Worm (Caenorhabditis elegans) whole organism, L4 larva: ENCODE results near the gene F52E4.5.

Source experiments
- R02D3.7 ChIP-seq: fragments of 150-350 bp; sonication (generic microtip); optimal IDR thresholded peaks from 3 replicates; lab custom pipeline; 2014; ENCODE audit warnings: missing biosample characterization, missing genetic modification characterization
- T20F7.1 ChIP-seq: fragments of 200-800 bp; sonication (Bioruptor generic); optimal IDR thresholded peaks from 2 replicates; lab custom pipeline; 2018; ENCODE audit warnings: mild to moderate bottlenecking, missing genetic modification characterization, missing compliant biosample characterization
- Y105C5A.15 ChIP-seq: fragments of 200-800 bp; sonication (Bioruptor generic); IDR thresholded peaks from 2 replicates; pipeline ENCODE4 v1.3.6; 2022; ENCODE audit warnings: missing genetic modification characterization, missing compliant biosample characterization
- Y48G9A.11 ChIP-seq: fragments of 200-800 bp; sonication (Bioruptor generic); IDR thresholded peaks from 2 replicates; pipeline ENCODE4 v1.3.6; 2022; ENCODE audit warnings: missing genetic modification reagents, missing genetic modification characterization, missing compliant biosample characterization
- Y75B8A.6 ChIP-seq: fragments of 200-800 bp; sonication (Bioruptor generic); IDR thresholded peaks from 2 replicates; pipeline ENCODE4 v1.3.6; 2022; ENCODE audit warnings: missing genetic modification reagents, missing genetic modification characterization, missing compliant biosample characterization
- ZK546.5 ChIP-seq, 2 experiments: sonication (generic microtip); optimal IDR thresholded peaks; 2 replicates each; lab custom pipeline; 2017; ENCODE audit warnings: missing biosample characterization in 2 of 2, missing genetic modification characterization in 2 of 2
- aha-1 ChIP-seq: fragments of 150-350 bp; peaks from one replicate; lab custom pipeline; 2014; ENCODE audit warnings: missing biosample characterization, missing genetic modification characterization
- aly-2 ChIP-seq: sonication (generic microtip); optimal IDR thresholded peaks from 2 replicates; lab custom pipeline; 2018; ENCODE audit warnings: missing biosample characterization, missing genetic modification characterization
- ama-1 ChIP-seq: fragments of 150-350 bp; optimal IDR thresholded peaks from 2 replicates; lab custom pipeline; 2014; ENCODE audit warnings: inconsistent platforms, mixed read lengths
- ceh-32 ChIP-seq: sonication (generic microtip); optimal IDR thresholded peaks from 2 replicates; lab custom pipeline; 2016; ENCODE audit warnings: mild to moderate bottlenecking, missing genetic modification characterization, missing compliant biosample characterization; ENCODE audit not compliant: poor library complexity
- ces-1 ChIP-seq: fragments of 150-350 bp; sonication (generic microtip); optimal IDR thresholded peaks from 4 replicates; lab custom pipeline; 2014; ENCODE audit warnings: missing biosample characterization, missing genetic modification reagents, missing genetic modification characterization
- daf-12 ChIP-seq: fragments of 150-350 bp; optimal IDR thresholded peaks from 2 replicates; lab custom pipeline; 2014; ENCODE audit warnings: missing biosample characterization, missing genetic modification reagents, missing genetic modification characterization
- daf-19 ChIP-seq: fragments of 200-800 bp; sonication (Bioruptor generic); conservative IDR thresholded peaks from 2 replicates; pipeline ENCODE4 v1.3.6; 2022; ENCODE audit warnings: missing genetic modification characterization, missing compliant biosample characterization
- dmd-8 ChIP-seq: fragments of 200-800 bp; sonication (Bioruptor generic); IDR thresholded peaks from 2 replicates; pipeline ENCODE4 v1.3.6; 2022; ENCODE audit warnings: missing genetic modification characterization, missing compliant biosample characterization
- dve-1 ChIP-seq: sonication (generic microtip); optimal IDR thresholded peaks from 2 replicates; lab custom pipeline; 2017; ENCODE audit warnings: antibody characterized with exemption, mild to moderate bottlenecking, missing genetic modification characterization, missing compliant biosample characterization; ENCODE audit not compliant: insufficient read depth
- fkh-10 ChIP-seq: fragments of 150-350 bp; optimal IDR thresholded peaks from 2 replicates; lab custom pipeline; 2014; ENCODE audit warnings: missing biosample characterization, missing genetic modification reagents, missing genetic modification characterization
- fos-1 ChIP-seq: fragments of 150-350 bp; optimal IDR thresholded peaks from 2 replicates; lab custom pipeline; 2014; ENCODE audit warnings: missing biosample characterization, missing genetic modification characterization
- gei-8 ChIP-seq: fragments of 200-800 bp; sonication (Bioruptor generic); optimal IDR thresholded peaks from 2 replicates; lab custom pipeline; 2018; ENCODE audit warnings: mild to moderate bottlenecking, missing genetic modification characterization, missing compliant biosample characterization
- hlh-11 ChIP-seq: fragments of 200-800 bp; sonication (Bioruptor generic); optimal IDR thresholded peaks from 2 replicates; lab custom pipeline; 2018; ENCODE audit warnings: mild to moderate bottlenecking, missing genetic modification characterization, missing compliant biosample characterization
- hmg-1.1 ChIP-seq: fragments of 200-800 bp; sonication (Bioruptor generic); IDR thresholded peaks from 2 replicates; pipeline ENCODE4 v1.3.6; 2022; ENCODE audit warnings: missing genetic modification reagents, missing genetic modification characterization, missing compliant biosample characterization
- lim-7 ChIP-seq: fragments of 200-800 bp; sonication (Bioruptor generic); IDR thresholded peaks from 2 replicates; pipeline ENCODE4 v1.3.6; 2022; ENCODE audit warnings: missing genetic modification characterization, missing compliant biosample characterization
- lin-39 ChIP-seq: fragments of 150-350 bp; optimal IDR thresholded peaks from 2 replicates; lab custom pipeline; 2014; ENCODE audit warnings: missing biosample characterization, missing genetic modification reagents, missing genetic modification characterization
- lsy-2 ChIP-seq, 2 experiments: fragments of 150-350 bp in 1 of 2; sonication (generic microtip) in 1 of 2; optimal IDR thresholded peaks; 2 replicates each; lab custom pipeline; 2014 to 2017; ENCODE audit warnings: missing biosample characterization in 2 of 2, missing genetic modification characterization in 2 of 2
- madf-9 ChIP-seq: fragments of 200-800 bp; sonication (Bioruptor generic); conservative IDR thresholded peaks from 2 replicates; pipeline ENCODE4 v1.3.6; 2022; ENCODE audit warnings: missing genetic modification reagents, missing genetic modification characterization, missing compliant biosample characterization
- mdl-1 ChIP-seq, 2 experiments: fragments of 150-350 bp in 1 of 2; sonication (generic microtip) in 1 of 2; optimal IDR thresholded peaks; 2 replicates each; lab custom pipeline; 2014 to 2017; ENCODE audit warnings: missing biosample characterization in 2 of 2, missing genetic modification characterization in 2 of 2
- mep-1 ChIP-seq: fragments of 150-350 bp; sonication (generic microtip); optimal IDR thresholded peaks from 3 replicates; lab custom pipeline; 2014; ENCODE audit warnings: missing biosample characterization, missing genetic modification characterization
- mxl-2 ChIP-seq: fragments of 200-800 bp; sonication (Bioruptor generic); conservative IDR thresholded peaks from 2 replicates; pipeline ENCODE4 v1.3.6; 2022; ENCODE audit warnings: missing genetic modification reagents, missing genetic modification characterization, missing compliant biosample characterization
- mxl-3 ChIP-seq: fragments of 200-800 bp; sonication (Bioruptor generic); optimal IDR thresholded peaks from 2 replicates; lab custom pipeline; 2018; ENCODE audit warnings: mild to moderate bottlenecking, missing genetic modification characterization, missing compliant biosample characterization
- nhr-102 ChIP-seq: sonication (generic microtip); optimal IDR thresholded peaks from 2 replicates; lab custom pipeline; 2016; ENCODE audit warnings: mild to moderate bottlenecking, missing genetic modification characterization, moderate library complexity, missing compliant biosample characterization
- nhr-11 ChIP-seq: fragments of 150-350 bp; optimal IDR thresholded peaks from 2 replicates; lab custom pipeline; 2014; ENCODE audit warnings: missing biosample characterization, missing genetic modification characterization
- nhr-111 ChIP-seq: fragments of 200-800 bp; sonication (Bioruptor generic); optimal IDR thresholded peaks from 2 replicates; lab custom pipeline; 2018; ENCODE audit warnings: mild to moderate bottlenecking, missing genetic modification characterization, missing compliant biosample characterization
- nhr-42 ChIP-seq: fragments of 200-800 bp; sonication (Bioruptor generic); IDR thresholded peaks from 2 replicates; pipeline ENCODE4 v1.3.6; 2022; ENCODE audit warnings: missing genetic modification characterization, missing compliant biosample characterization
- nhr-48 ChIP-seq: sonication (generic microtip); optimal IDR thresholded peaks from 2 replicates; lab custom pipeline; 2016; ENCODE audit warnings: mild to moderate bottlenecking, missing genetic modification characterization, missing compliant biosample characterization
- nhr-77 ChIP-seq: fragments of 150-350 bp; optimal IDR thresholded peaks from 2 replicates; lab custom pipeline; 2014; ENCODE audit warnings: missing biosample characterization, missing genetic modification characterization
- pha-4 ChIP-seq, 2 experiments: fragments of 150-350 bp in 1 of 2; fragments of 200-800 bp in 1 of 2; sonication (Bioruptor generic) in 1 of 2; IDR thresholded peaks in 1 of 2; optimal IDR thresholded peaks in 1 of 2; 2 replicates each; pipeline versions ENCODE4 v1.3.6 to Lab custom; 2014 to 2022; ENCODE audit warnings: missing genetic modification characterization in 2 of 2, missing genetic modification reagents in 2 of 2, missing biosample characterization in 1 of 2, missing compliant biosample characterization in 1 of 2
- php-3 ChIP-seq: fragments of 200-800 bp; sonication (Bioruptor generic); IDR thresholded peaks from 2 replicates; pipeline ENCODE4 v1.3.6; 2022; ENCODE audit warnings: missing genetic modification reagents, missing genetic modification characterization, missing compliant biosample characterization
- rbr-2 ChIP-seq: sonication (generic microtip); optimal IDR thresholded peaks from 2 replicates; lab custom pipeline; 2016; ENCODE audit warnings: missing genotype, missing genetic modification characterization, missing compliant biosample characterization
- snpc-1.2 ChIP-seq: fragments of 200-800 bp; sonication (Bioruptor generic); IDR thresholded peaks from 2 replicates; pipeline ENCODE4 v1.3.6; 2022; ENCODE audit warnings: missing genetic modification reagents, missing genetic modification characterization, missing compliant biosample characterization
- unc-130 ChIP-seq: sonication (generic microtip); optimal IDR thresholded peaks from 2 replicates; lab custom pipeline; 2016; ENCODE audit warnings: missing genetic modification reagents, missing genetic modification characterization, missing compliant biosample characterization
- unc-39 ChIP-seq: sonication (generic microtip); optimal IDR thresholded peaks from 2 replicates; lab custom pipeline; 2017; ENCODE audit warnings: missing biosample characterization, missing genetic modification characterization
- unc-62 ChIP-seq, 3 experiments: fragments of 150-350 bp in 1 of 3; sonication (generic microtip); optimal IDR thresholded peaks in 2 of 3; peaks in 1 of 3; 1 replicate in 1 of 3; 2 replicates in 2 of 3; lab custom pipeline; 2014 to 2017; ENCODE audit warnings: missing biosample characterization in 3 of 3, missing genetic modification characterization in 3 of 3, missing genetic modification reagents in 3 of 3, missing genotype in 1 of 3
- vab-7 ChIP-seq: fragments of 200-800 bp; sonication (Bioruptor generic); IDR thresholded peaks from 2 replicates; pipeline ENCODE4 v1.3.6; 2022; ENCODE audit warnings: missing genetic modification reagents, missing genetic modification characterization, missing compliant biosample characterization
- zag-1 ChIP-seq: fragments of 150-350 bp; optimal IDR thresholded peaks from 2 replicates; lab custom pipeline; 2014; ENCODE audit warnings: missing biosample characterization, missing genetic modification characterization
- zfp-3 ChIP-seq: fragments of 200-800 bp; sonication (Bioruptor generic); conservative IDR thresholded peaks from 2 replicates; pipeline ENCODE4 v1.3.6; 2022; ENCODE audit warnings: missing genetic modification reagents, missing genetic modification characterization, missing compliant biosample characterization

F52E4.5 gene

ce11 chrX:3092460-3092859, 5.3 kb upstream of the F52E4.5 start (continued):
- TF ChIP-seq snpc-1.2 (GFP tag; lab: Robert Waterston, UW) (no peak), aly-2 (tag; lab: Kevin White, UChicago) (no peak), hmg-1.1 (GFP tag; lab: Robert Waterston, UW) (peak; percentile 42; the same call in 1 of the 2 replicates), ZK546.5 (tag; optimal IDR thresholded peaks at IDR 0.05; lab: Kevin White, UChicago) (no peak), Y105C5A.15 (GFP tag; lab: Robert Waterston, UW) (no peak), zfp-3 (GFP tag; lab: Robert Waterston, UW) (no peak), dmd-8 (GFP tag; lab: Robert Waterston, UW) (peak; percentile 68; the same call in 1 of the 2 replicates), Y48G9A.11 (GFP tag; lab: Robert Waterston, UW) (no peak), rbr-2 (no peak), Y75B8A.6 (GFP tag; lab: Robert Waterston, UW) (no peak), fkh-10 (GFP tag; lab: Kevin White, UChicago) (no peak), lin-39 (tag; lab: Kevin White, UChicago) (no peak), pha-4 (GFP tag; IDR thresholded peaks at IDR 0.05; lab: Robert Waterston, UW) (no peak), pha-4 (tag; optimal IDR thresholded peaks at IDR 0.05; lab: Kevin White, UChicago) (no peak), nhr-111 (GFP tag; lab: Kevin White, UChicago) (no peak), T20F7.1 (GFP tag; lab: Kevin White, UChicago) (no peak), aha-1 (tag; lab: Kevin White, UChicago) (peak; percentile 71), zag-1 (tag; lab: Kevin White, UChicago) (no peak), daf-12 (tag; lab: Kevin White, UChicago) (no peak), vab-7 (no peak), nhr-11 (tag; lab: Kevin White, UChicago) (no peak), nhr-42 (0 out of 2 replicates have a peak, but pooled peaks have one; percentile 4), nhr-102 (no peak), mep-1 (tag; lab: Kevin White, UChicago) (no peak), hlh-11 (tag; lab: Kevin White, UChicago) (peak; percentile 0)

- TF ChIP-seq unc-62 (GFP tag; optimal IDR thresholded peaks at IDR 0.05 in 1 of 2; lab: Kevin White, UChicago) (peak in 1 of 2 experiments; percentile 90), unc-62 (tag; optimal IDR thresholded peaks at IDR 0.05; lab: Kevin White, UChicago) (no peak), aha-1 (tag; lab: Kevin White, UChicago) (peak; percentile 82), ces-1 (GFP tag; lab: Kevin White, UChicago) (no peak)
Observed at ce11 chrX:3091119-3091746, 4.1 kb upstream of the F52E4.5 start.

- TF ChIP-seq ces-1 (GFP tag; lab: Kevin White, UChicago) (no peak), daf-12 (tag; lab: Kevin White, UChicago) (no peak), mxl-2 (GFP tag; lab: Robert Waterston, UW) (0 out of 2 replicates have a peak, but pooled peaks have one; percentile 26), R02D3.7 (no peak), nhr-77 (tag; lab: Kevin White, UChicago) (peak; percentile 73), gei-8 (GFP tag; lab: Kevin White, UChicago) (no peak), ceh-32 (tag; lab: Kevin White, UChicago) (no peak), nhr-11 (tag; lab: Kevin White, UChicago) (peak; percentile 57), aha-1 (tag; lab: Kevin White, UChicago) (peak; percentile 100), ama-1 (lab: Kevin White, UChicago) (peak; percentile 38), zfp-3 (GFP tag; lab: Robert Waterston, UW) (no peak), mdl-1 (tag; optimal IDR thresholded peaks at IDR 0.05; lab: Kevin White, UChicago) (peak; percentile 31 to 78), nhr-102 (peak; percentile 39), lsy-2 (tag; optimal IDR thresholded peaks at IDR 0.05; lab: Kevin White, UChicago) (peak in 1 of 2 experiments; percentile 40), hlh-11 (tag; lab: Kevin White, UChicago) (peak; percentile 78), unc-39 (tag; lab: Kevin White, UChicago) (no peak), dve-1 (tag; lab: Kevin White, UChicago) (peak; percentile 72), unc-62 (GFP tag; optimal IDR thresholded peaks at IDR 0.05 in 1 of 2; lab: Kevin White, UChicago) (peak in 1 of 2 experiments; percentile 91), unc-62 (tag; optimal IDR thresholded peaks at IDR 0.05; lab: Kevin White, UChicago) (no peak), unc-130 (GFP tag; lab: Kevin White, UChicago) (no peak), fos-1 (tag; lab: Kevin White, UChicago) (no peak), lim-7 (GFP tag; lab: Robert Waterston, UW) (no peak), rbr-2 (peak; percentile 43), daf-19 (GFP tag; lab: Robert Waterston, UW) (no peak), madf-9 (GFP tag; lab: Robert Waterston, UW) (no peak), nhr-48 (tag; lab: Kevin White, UChicago) (no peak), php-3 (GFP tag; lab: Robert Waterston, UW) (0 out of 2 replicates have a peak, but pooled peaks have one; percentile 46), mxl-3 (GFP tag; lab: Kevin White, UChicago) (peak; percentile 21)
Observed at ce11 chrX:3089894-3090414, 2.8 kb upstream of the F52E4.5 start.
